Fruit fly (Drosophila melanogaster): ENCODE results near the gene CG3679.

DNA sequence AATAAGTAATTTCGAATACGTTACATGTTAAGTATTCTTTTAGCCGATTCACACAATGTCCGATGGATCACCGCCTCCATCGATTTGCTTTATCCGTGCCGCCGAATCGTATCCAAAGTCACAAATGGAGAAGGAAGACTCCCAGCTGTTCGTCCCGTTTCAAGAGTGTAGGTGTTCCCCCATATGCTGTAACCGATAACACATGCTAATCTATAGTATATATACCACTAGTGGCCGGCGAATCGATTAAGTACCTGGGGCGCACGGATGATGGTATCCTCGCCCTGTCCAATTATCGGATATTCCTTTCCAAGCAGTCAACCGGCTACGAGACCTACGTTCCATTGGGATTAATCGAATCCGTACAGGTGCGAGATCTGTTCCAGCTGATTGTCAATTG is 6.1 kb upstream of the CG3679 start, which contains the start of gene ERp44:
- TF ChIP-seq pdm3 (GFP tag; optimal IDR thresholded peaks at IDR 0.05), result no peak
- TF ChIP-seq CG3032 (tag; optimal IDR thresholded peaks at IDR 0.05), result no peak
- TF ChIP-seq CG11294 (GFP tag; IDR thresholded peaks at IDR 0.05), result no peak
- no peak for TF ChIP-seq Sox15 (GFP tag; optimal IDR thresholded peaks at IDR 0.05)
- no peak for TF ChIP-seq OdsH (GFP tag; optimal IDR thresholded peaks at IDR 0.05)
- TF ChIP-seq Gug (GFP tag; IDR thresholded peaks at IDR 0.05), result no peak
- no peak for TF ChIP-seq CG6163 (GFP tag; IDR thresholded peaks at IDR 0.05)
- no peak for TF ChIP-seq net (GFP tag; optimal IDR thresholded peaks at IDR 0.05)
- no peak for TF ChIP-seq CG31627 (GFP tag; optimal IDR thresholded peaks at IDR 0.05)
- TF ChIP-seq CG8119 (GFP tag; IDR thresholded peaks at IDR 0.05), result no peak
- TF ChIP-seq CG6808 (GFP tag; optimal IDR thresholded peaks at IDR 0.05), result no peak
- TF ChIP-seq Ets96B (tag; optimal IDR thresholded peaks at IDR 0.05), result no peak
- no peak for TF ChIP-seq CG6276 (GFP tag; optimal IDR thresholded peaks at IDR 0.05)
- no peak for TF ChIP-seq Eip93F (GFP tag; optimal IDR thresholded peaks at IDR 0.05)

Measured in whole organism, prepupa.